Fruit fly (Drosophila melanogaster) whole organism, embryonic: ENCODE results near the gene scpr-C.

Experiments
- Antp ChIP-seq: fragments of 200-800 bp; sonication (Bioruptor generic); optimal IDR thresholded peaks from 3 replicates; lab custom pipeline; 2016; ENCODE audit warnings: missing biosample characterization, missing genetic modification characterization
- Atf6 ChIP-seq: fragments of 200-800 bp; sonication (Bioruptor generic); IDR thresholded peaks from 2 replicates; pipeline ENCODE4 v1.3.6; 2022; ENCODE audit warnings: missing biosample characterization, missing genetic modification characterization
- CG10543 ChIP-seq: fragments of 200-800 bp; sonication (Bioruptor generic); optimal IDR thresholded peaks from 3 replicates; lab custom pipeline; 2017; ENCODE audit warnings: missing biosample characterization, mild to moderate bottlenecking, missing genetic modification characterization, moderate library complexity
- CG10654 ChIP-seq: fragments of 200-800 bp; sonication (Bioruptor generic); optimal IDR thresholded peaks from 2 replicates; lab custom pipeline; 2016; ENCODE audit warnings: missing biosample characterization, missing genetic modification characterization
- CG11093 ChIP-seq: fragments of 200-800 bp; sonication (Bioruptor generic); IDR thresholded peaks from 3 replicates; pipeline ENCODE4 v1.3.6; 2022; ENCODE audit warnings: missing biosample characterization, missing genetic modification characterization
- CG12659 ChIP-seq: fragments of 200-800 bp; sonication (Bioruptor generic); optimal IDR thresholded peaks from 3 replicates; lab custom pipeline; 2017; ENCODE audit warnings: mild to moderate bottlenecking, missing biosample characterization, missing genetic modification reagents, missing genetic modification characterization
- CG13894 ChIP-seq: fragments of 200-800 bp; sonication (Bioruptor generic); optimal IDR thresholded peaks from 3 replicates; lab custom pipeline; 2018; ENCODE audit warnings: missing biosample characterization, mild to moderate bottlenecking, missing genetic modification characterization, moderate library complexity
- CG15514 ChIP-seq: fragments of 200-800 bp; sonication (Bioruptor generic); optimal IDR thresholded peaks from 3 replicates; lab custom pipeline; 2017; ENCODE audit warnings: missing biosample characterization, missing genetic modification characterization, mild to moderate bottlenecking, moderate library complexity, missing genetic modification reagents
- CG17568 ChIP-seq: fragments of 200-800 bp; sonication (Bioruptor generic); optimal IDR thresholded peaks from 2 replicates; lab custom pipeline; 2018; ENCODE audit warnings: missing biosample characterization, mild to moderate bottlenecking, missing genetic modification characterization, moderate library complexity
- CG2129 ChIP-seq: fragments of 200-800 bp; sonication (Bioruptor generic); IDR thresholded peaks from 2 replicates; pipeline ENCODE4 v1.3.6; 2022; ENCODE audit warnings: missing biosample characterization, missing genetic modification characterization; ENCODE audit not compliant: partially characterized antibody
- CG2678 ChIP-seq: fragments of 200-800 bp; sonication (Bioruptor generic); optimal IDR thresholded peaks from 3 replicates; lab custom pipeline; 2019; ENCODE audit warnings: missing biosample characterization, mild to moderate bottlenecking, missing genetic modification characterization, moderate library complexity
- CG31224 ChIP-seq: fragments of 200-800 bp; sonication (Bioruptor generic); IDR thresholded peaks from 2 replicates; pipeline ENCODE4 v1.3.6; 2022; ENCODE audit warnings: missing biosample characterization, missing genetic modification characterization
- CG3163 ChIP-seq: fragments of 200-800 bp; sonication (Bioruptor generic); optimal IDR thresholded peaks from 3 replicates; lab custom pipeline; 2016; ENCODE audit warnings: missing biosample characterization, missing genetic modification characterization
- CG32532 ChIP-seq: fragments of 200-800 bp; sonication (Bioruptor generic); IDR thresholded peaks from 2 replicates; pipeline ENCODE4 v1.3.6; 2022; ENCODE audit warnings: missing biosample characterization, missing genetic modification characterization
- CG3281 ChIP-seq: fragments of 200-800 bp; sonication (Bioruptor generic); optimal IDR thresholded peaks from 3 replicates; lab custom pipeline; 2017; ENCODE audit warnings: missing biosample characterization, mild to moderate bottlenecking, missing genetic modification characterization
- CG3726 ChIP-seq: fragments of 200-800 bp; sonication (Bioruptor generic); IDR thresholded peaks from 3 replicates; pipeline ENCODE4, ENCODE4 v1.3.6; 2022; ENCODE audit warnings: missing biosample characterization, missing genetic modification characterization
- CG3838 ChIP-seq: fragments of 200-800 bp; sonication (Bioruptor generic); optimal IDR thresholded peaks from 3 replicates; lab custom pipeline; 2016; ENCODE audit warnings: missing biosample characterization, missing genetic modification characterization
- CG43689 ChIP-seq: fragments of 200-800 bp; sonication (Bioruptor generic); IDR thresholded peaks from 2 replicates; pipeline ENCODE4 v1.3.6; 2022; ENCODE audit warnings: missing biosample characterization, missing genetic modification characterization
- CG6683 ChIP-seq: fragments of 200-800 bp; sonication (Bioruptor generic); optimal IDR thresholded peaks from 2 replicates; lab custom pipeline; 2017; ENCODE audit warnings: missing biosample characterization, mild to moderate bottlenecking, missing genetic modification characterization, missing genetic modification reagents
- CG6765 ChIP-seq: fragments of 200-800 bp; sonication (Bioruptor generic); optimal IDR thresholded peaks from 3 replicates; lab custom pipeline; 2017; ENCODE audit warnings: missing biosample characterization, mild to moderate bottlenecking, missing genetic modification characterization
- CG7271 ChIP-seq: fragments of 200-800 bp; sonication (Bioruptor generic); optimal IDR thresholded peaks from 2 replicates; lab custom pipeline; 2018; ENCODE audit warnings: missing biosample characterization, mild to moderate bottlenecking, missing genetic modification characterization, moderate library complexity
- CG7556 ChIP-seq: fragments of 200-800 bp; sonication (Bioruptor generic); optimal IDR thresholded peaks from 2 replicates; lab custom pipeline; 2017; ENCODE audit warnings: missing biosample characterization, mild to moderate bottlenecking, missing genetic modification characterization
- CG7928 ChIP-seq: fragments of 200-800 bp; sonication (Bioruptor generic); optimal IDR thresholded peaks from 2 replicates; lab custom pipeline; 2017; ENCODE audit warnings: missing biosample characterization, mild to moderate bottlenecking, missing genetic modification characterization
- HmgD ChIP-seq: fragments of 200-800 bp; sonication (Bioruptor generic); optimal IDR thresholded peaks from 3 replicates; lab custom pipeline; 2016; ENCODE audit warnings: missing biosample characterization, missing genetic modification characterization
- NC2β ChIP-seq: fragments of 200-800 bp; sonication (Bioruptor generic); optimal IDR thresholded peaks from 2 replicates; lab custom pipeline; 2016; ENCODE audit warnings: missing biosample characterization, missing genetic modification characterization
- Opbp ChIP-seq: fragments of 200-800 bp; sonication (Bioruptor generic); IDR thresholded peaks from 3 replicates; pipeline ENCODE4 v1.3.6; 2022; ENCODE audit warnings: missing biosample characterization, missing genetic modification characterization; ENCODE audit not compliant: partially characterized antibody
- Xbp1 ChIP-seq: fragments of 200-800 bp; sonication (Bioruptor generic); optimal IDR thresholded peaks from 3 replicates; lab custom pipeline; 2016; ENCODE audit warnings: missing biosample characterization, mild to moderate bottlenecking, missing genetic modification characterization
- ab ChIP-seq: fragments of 200-800 bp; sonication (Bioruptor generic); optimal IDR thresholded peaks from 2 replicates; lab custom pipeline; 2016; ENCODE audit warnings: missing biosample characterization, missing genetic modification characterization
- aop ChIP-seq: fragments of 200-800 bp; sonication (Bioruptor generic); IDR thresholded peaks from 2 replicates; pipeline ENCODE4 v1.3.6; 2022; ENCODE audit warnings: missing biosample characterization, missing genetic modification characterization
- ash1 ChIP-seq: fragments of 200-800 bp; sonication (Bioruptor generic); optimal IDR thresholded peaks from 2 replicates; lab custom pipeline; 2018; ENCODE audit warnings: missing biosample characterization, mild to moderate bottlenecking, missing genetic modification characterization
- bowl ChIP-seq: fragments of 200-800 bp; sonication (Bioruptor generic); IDR thresholded peaks from 2 replicates; pipeline ENCODE4 v1.3.6; 2022; ENCODE audit warnings: missing biosample characterization, missing genetic modification characterization
- br ChIP-seq: fragments of >200 bp; optimal IDR thresholded peaks from 2 replicates; lab custom pipeline; 2017
- chinmo ChIP-seq: fragments of 200-800 bp; sonication (Bioruptor generic); IDR thresholded peaks from 4 replicates; pipeline ENCODE4 v1.3.6; 2022; ENCODE audit warnings: missing biosample characterization, missing genetic modification characterization; ENCODE audit not compliant: partially characterized antibody
- ci ChIP-seq: fragments of 200-800 bp; sonication (Bioruptor generic); IDR thresholded peaks from 3 replicates; pipeline ENCODE4 v1.3.6; 2022; ENCODE audit warnings: missing biosample characterization, missing genetic modification characterization
- crol ChIP-seq: fragments of 200-800 bp; sonication (Bioruptor generic); IDR thresholded peaks from 2 replicates; pipeline ENCODE4 v1.3.6; 2022; ENCODE audit warnings: missing biosample characterization, missing genetic modification characterization
- en ChIP-seq: fragments of 200-800 bp; sonication (Bioruptor generic); optimal IDR thresholded peaks from 2 replicates; lab custom pipeline; 2016; ENCODE audit warnings: missing biosample characterization, missing genetic modification characterization
- h ChIP-seq: fragments of >200 bp; optimal IDR thresholded peaks from 2 replicates; lab custom pipeline; 2017
- ham ChIP-seq: fragments of 200-800 bp; sonication (Bioruptor generic); IDR thresholded peaks from 2 replicates; pipeline ENCODE4 v1.3.6; 2022; ENCODE audit warnings: missing biosample characterization, missing genetic modification characterization
- jing ChIP-seq: fragments of 200-800 bp; sonication (Bioruptor generic); optimal IDR thresholded peaks from 2 replicates; lab custom pipeline; 2018; ENCODE audit warnings: missing biosample characterization, mild to moderate bottlenecking, missing genetic modification characterization
- nerfin-2 ChIP-seq: fragments of 200-800 bp; sonication (Bioruptor generic); IDR thresholded peaks from 2 replicates; pipeline ENCODE4 v1.3.6; 2022; ENCODE audit warnings: missing biosample characterization, missing genetic modification characterization; ENCODE audit not compliant: partially characterized antibody
- pita ChIP-seq: fragments of 200-800 bp; sonication (Bioruptor generic); optimal IDR thresholded peaks from 2 replicates; lab custom pipeline; 2017; ENCODE audit warnings: missing biosample characterization, mild to moderate bottlenecking, missing genetic modification characterization
- row ChIP-seq: fragments of 200-800 bp; sonication (Bioruptor generic); IDR thresholded peaks from 3 replicates; pipeline ENCODE4 v1.3.6; 2022; ENCODE audit warnings: missing biosample characterization, missing genetic modification characterization
- seq ChIP-seq: fragments of 200-800 bp; sonication (Bioruptor generic); IDR thresholded peaks from 2 replicates; pipeline ENCODE4 v1.3.6; 2022; ENCODE audit warnings: missing biosample characterization, missing genetic modification characterization
- sim ChIP-seq: fragments of 200-800 bp; sonication (Bioruptor generic); IDR thresholded peaks from 2 replicates; pipeline ENCODE4 v1.3.6; 2022; ENCODE audit warnings: missing biosample characterization, missing genetic modification characterization
- sna ChIP-seq: fragments of 200-800 bp; sonication (Bioruptor generic); IDR thresholded peaks from 2 replicates; pipeline ENCODE4 v1.3.6; 2022; ENCODE audit warnings: missing biosample characterization, missing genetic modification characterization; ENCODE audit not compliant: partially characterized antibody
- tin ChIP-seq: fragments of 200-800 bp; sonication (Bioruptor generic); optimal IDR thresholded peaks from 3 replicates; lab custom pipeline; 2016; ENCODE audit warnings: missing biosample characterization, missing genetic modification characterization
- tx ChIP-seq: fragments of 200-800 bp; sonication (Bioruptor generic); optimal IDR thresholded peaks from 2 replicates; lab custom pipeline; 2016; ENCODE audit warnings: missing biosample characterization, missing genetic modification characterization
- unc-4 ChIP-seq: fragments of 200-800 bp; sonication (Bioruptor generic); IDR thresholded peaks from 2 replicates; pipeline ENCODE4 v1.3.6; 2022; ENCODE audit warnings: missing biosample characterization, missing genetic modification characterization; ENCODE audit not compliant: partially characterized antibody
- vnd ChIP-seq: fragments of 200-800 bp; sonication (Bioruptor generic); IDR thresholded peaks from 3 replicates; pipeline ENCODE4 v1.3.6; 2022; ENCODE audit warnings: missing biosample characterization, missing genetic modification characterization; ENCODE audit not compliant: partially characterized antibody

The scpr-C gene

DNA sequence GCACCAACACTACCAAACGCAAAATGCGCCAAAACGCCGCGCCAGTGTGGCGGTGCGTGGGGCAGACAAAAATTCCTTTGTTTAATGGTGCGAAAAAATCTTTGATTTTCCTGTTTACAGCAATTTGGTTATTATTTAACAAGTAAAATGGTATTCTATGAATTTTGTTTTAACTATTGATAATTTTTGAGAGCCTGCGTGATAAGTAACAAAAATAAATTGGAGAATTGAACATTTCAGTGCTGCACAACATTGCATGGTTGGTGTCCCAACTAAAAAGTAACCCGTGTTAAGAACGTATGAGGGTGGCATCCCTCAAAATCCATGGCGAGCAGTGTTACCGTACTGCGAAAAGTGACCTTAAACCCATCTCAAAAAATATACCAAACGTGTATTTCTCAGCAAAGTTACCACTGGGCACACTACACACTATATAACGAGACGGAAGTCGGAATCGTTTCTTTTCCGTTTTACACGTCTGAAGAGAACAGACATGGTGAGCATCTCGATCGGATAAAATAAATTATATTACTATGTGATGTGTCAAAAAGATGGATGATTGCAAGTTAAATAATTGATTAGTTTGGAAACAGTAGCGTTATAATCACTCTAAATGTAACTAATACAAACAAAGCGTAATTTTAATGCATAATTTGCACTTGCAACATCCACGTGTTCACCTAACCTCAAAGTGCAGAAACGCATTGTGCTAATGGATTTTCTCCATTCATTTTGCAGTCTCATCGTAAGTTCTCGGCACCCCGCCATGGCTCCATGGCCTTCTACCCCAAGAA lies 3.7 kb upstream of the scpr-C start, which contains the start of the genes CG6693 and RpL3 (continued):
- TF ChIP-seq vnd (GFP tag; lab: Robert Waterston, UW): no peak
- no peak for TF ChIP-seq sim
- 0 out of 3 replicates have a peak, but pooled peaks have one; percentile 33 for TF ChIP-seq Opbp (GFP tag; lab: Robert Waterston, UW)
- TF ChIP-seq nerfin-2 (GFP tag; lab: Robert Waterston, UW): no peak
- TF ChIP-seq CG15514 (GFP tag; lab: Kevin White, UChicago): peak; percentile 87
- TF ChIP-seq NC2β: peak; percentile 96
- peak; percentile 86 for TF ChIP-seq CG32532
- peak; percentile 87 for TF ChIP-seq pita
- TF ChIP-seq unc-4: 0 out of 2 replicates have a peak, but pooled peaks have one; percentile 34
- peak; percentile 82 for TF ChIP-seq CG7271 (tag; lab: Kevin White, UChicago)
- TF ChIP-seq Atf6 (GFP tag; lab: Robert Waterston, UW): peak; percentile 81
- TF ChIP-seq ham (GFP tag; lab: Robert Waterston, UW): no peak
- no peak for TF ChIP-seq jing (GFP tag; lab: Kevin White, UChicago)
- no peak; the same call in 1 of the 2 replicates for TF ChIP-seq crol (GFP tag; lab: Robert Waterston, UW)
- peak; percentile 82; the same call in 2 of the 4 replicates for TF ChIP-seq chinmo (GFP tag; lab: Robert Waterston, UW)
- no peak for TF ChIP-seq CG3726 (GFP tag; lab: Robert Waterston, UW)
- peak; percentile 63; the same call in 1 of the 2 replicates for TF ChIP-seq seq (GFP tag; lab: Robert Waterston, UW)
- peak; percentile 82 for TF ChIP-seq CG10543 (GFP tag; lab: Kevin White, UChicago)
- TF ChIP-seq CG6765 (GFP tag; lab: Kevin White, UChicago): peak; percentile 93
- no peak for TF ChIP-seq h (lab: Kevin White, UChicago)
- TF ChIP-seq CG31224 (GFP tag; lab: Robert Waterston, UW): peak; percentile 55
- no peak for TF ChIP-seq br
- TF ChIP-seq CG7928 (GFP tag; lab: Kevin White, UChicago): peak; percentile 97
- TF ChIP-seq Xbp1: peak; percentile 52
- TF ChIP-seq CG2129 (GFP tag; lab: Robert Waterston, UW): no peak
- TF ChIP-seq CG17568 (GFP tag; lab: Kevin White, UChicago): peak; percentile 89
- peak; percentile 25 for TF ChIP-seq CG3838 (GFP tag; lab: Kevin White, UChicago)
- peak; percentile 61; the same call in 1 of the 2 replicates for TF ChIP-seq bowl (GFP tag; lab: Robert Waterston, UW)
- no peak for TF ChIP-seq Antp (GFP tag; lab: Kevin White, UChicago)
- TF ChIP-seq tx (GFP tag; lab: Kevin White, UChicago): no peak
- TF ChIP-seq CG6683 (GFP tag; lab: Kevin White, UChicago): peak; percentile 65
- peak; percentile 95 for TF ChIP-seq ci
- TF ChIP-seq CG2678 (tag; lab: Kevin White, UChicago): peak; percentile 82
- TF ChIP-seq en: no peak
- TF ChIP-seq CG43689: no peak
- TF ChIP-seq CG7556: peak; percentile 56
- TF ChIP-seq ash1 (GFP tag; lab: Kevin White, UChicago): peak; percentile 83
- no peak for TF ChIP-seq aop (GFP tag; lab: Robert Waterston, UW)
- TF ChIP-seq CG3163 (GFP tag; lab: Kevin White, UChicago): peak; percentile 56
- no peak for TF ChIP-seq CG11093
- TF ChIP-seq tin: peak; percentile 21
- peak; percentile 38 for TF ChIP-seq ab (GFP tag; lab: Kevin White, UChicago)
- peak; percentile 23 for TF ChIP-seq HmgD (GFP tag; lab: Kevin White, UChicago)
- peak; percentile 85 for TF ChIP-seq CG3281
- peak; percentile 36 for TF ChIP-seq row (GFP tag; lab: Robert Waterston, UW)
- peak; percentile 90 for TF ChIP-seq CG12659
- TF ChIP-seq sna (GFP tag; lab: Robert Waterston, UW): no peak
- TF ChIP-seq CG10654 (GFP tag; lab: Kevin White, UChicago): peak; percentile 57
- TF ChIP-seq CG13894 (tag; lab: Kevin White, UChicago): peak; percentile 91
